In the genomic region with DNA sequence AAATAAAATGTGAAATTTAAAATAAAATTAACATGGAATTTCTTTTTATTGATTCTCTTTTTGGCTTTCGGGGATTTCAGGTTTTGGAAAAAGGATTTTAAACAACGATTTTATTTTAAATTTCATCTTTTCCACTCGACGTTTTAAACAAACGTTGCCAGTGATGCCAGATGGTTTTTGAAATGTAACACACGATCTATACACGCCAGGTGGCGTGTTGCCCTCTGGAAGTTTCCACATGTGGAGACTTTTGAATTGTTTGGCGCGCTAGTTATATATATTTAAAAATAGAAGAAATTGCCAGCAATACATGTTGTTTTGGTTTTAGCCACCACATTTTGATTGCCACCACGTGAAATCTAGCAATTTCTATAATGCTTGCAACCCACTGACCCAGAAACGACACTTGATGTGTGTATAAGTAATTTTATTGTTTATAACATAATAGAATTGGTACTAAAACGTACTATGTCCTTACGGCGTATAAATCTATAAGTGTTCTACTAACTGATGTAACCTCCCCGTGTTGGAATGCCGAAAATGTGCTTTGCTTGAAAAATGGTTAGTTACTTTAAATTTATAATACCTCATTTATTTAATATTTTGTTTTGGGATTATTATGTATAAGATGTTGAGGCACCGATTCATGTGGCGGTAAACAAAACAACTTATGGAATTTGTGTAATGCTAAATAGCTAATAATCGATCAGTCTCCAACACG, we compare ENCODE assay signal across 6 fruit fly cellular contexts.
TF ChIP-seq lines count a peak whose summit lies in the region.

No protein-coding gene starts in this region.

- TF ChIP-seq CTCF in S2 (optimal IDR thresholded peaks at IDR 0.05; lab: Kevin White, UChicago) = peak; percentile 86 to 96
- TF ChIP-seq CTCF in whole organism, embryonic (GFP tag; optimal IDR thresholded peaks at IDR 0.05; lab: Kevin White, UChicago) = peak; percentile 97

TF ChIP-seq in whole organism, adult, 20 proteins besides CTCF, POLR2A, EP300 and RAD21 (continues in another document):
- TF ChIP-seq CG5204 (GFP tag; optimal IDR thresholded peaks at IDR 0.05; lab: Kevin White, UChicago) (no peak), CG12768 (GFP tag; optimal IDR thresholded peaks at IDR 0.05; lab: Kevin White, UChicago) (no peak), CG7045 (GFP tag; optimal IDR thresholded peaks at IDR 0.05; lab: Kevin White, UChicago) (no peak), tj (GFP tag; optimal IDR thresholded peaks at IDR 0.05; lab: Kevin White, UChicago) (no peak), pad (GFP tag; optimal IDR thresholded peaks at IDR 0.05; lab: Kevin White, UChicago) (no peak), cnc (optimal IDR thresholded peaks at IDR 0.05; lab: Kevin White, UChicago) (no peak), CG11617 (GFP tag; optimal IDR thresholded peaks at IDR 0.05; lab: Kevin White, UChicago) (no peak), bab1 (GFP tag; optimal IDR thresholded peaks at IDR 0.05; lab: Kevin White, UChicago) (peak; percentile 60), CG1620 (GFP tag; optimal IDR thresholded peaks at IDR 0.05; lab: Kevin White, UChicago) (peak; percentile 9), Hr96 (GFP tag; optimal IDR thresholded peaks at IDR 0.05; lab: Kevin White, UChicago) (no peak), CG7101 (tag; optimal IDR thresholded peaks at IDR 0.05; lab: Kevin White, UChicago) (no peak), ovo (GFP tag; optimal IDR thresholded peaks at IDR 0.05; lab: Kevin White, UChicago) (peak; percentile 51), CG33017 (tag; optimal IDR thresholded peaks at IDR 0.05; lab: Kevin White, UChicago) (no peak), kay (GFP tag; lab: Kevin White, UChicago; ENCODE audit: borderline replicate concordance) (peak; percentile 91), CG14711 (tag; optimal IDR thresholded peaks at IDR 0.05; lab: Kevin White, UChicago) (no peak), cic (GFP tag; optimal IDR thresholded peaks at IDR 0.05; lab: Kevin White, UChicago) (peak; percentile 13), Mnt (GFP tag; optimal IDR thresholded peaks at IDR 0.05; lab: Kevin White, UChicago) (peak; percentile 11)

TF ChIP-seq in whole organism, embryonic, 481 proteins besides CTCF, POLR2A, EP300 and RAD21 (continues in another document):
- TF ChIP-seq pzg (GFP tag; optimal IDR thresholded peaks at IDR 0.05; lab: Kevin White, UChicago) = peak; percentile 58
- TF ChIP-seq gem (tag; optimal IDR thresholded peaks at IDR 0.05; lab: Kevin White, UChicago) = peak; percentile 12
- no peak for TF ChIP-seq Hr78 (GFP tag; optimal IDR thresholded peaks at IDR 0.05; lab: Kevin White, UChicago)
- no peak for TF ChIP-seq klu (GFP tag; IDR thresholded peaks at IDR 0.05; lab: Robert Waterston, UW)
- TF ChIP-seq CG11695 (GFP tag; IDR thresholded peaks at IDR 0.05; lab: Robert Waterston, UW) = no peak
- peak; percentile 65 for TF ChIP-seq CG3847 (GFP tag; IDR thresholded peaks at IDR 0.05; lab: Robert Waterston, UW)
- TF ChIP-seq Opbp (GFP tag; IDR thresholded peaks at IDR 0.05; lab: Robert Waterston, UW; ENCODE audit: partially characterized antibody) = peak; percentile 47; the same call in 1 of the 3 replicates
- no peak for TF ChIP-seq cas (GFP tag; IDR thresholded peaks at IDR 0.05; lab: Robert Waterston, UW)
- TF ChIP-seq HLH54F (GFP tag; optimal IDR thresholded peaks at IDR 0.05; lab: Kevin White, UChicago) = no peak
- TF ChIP-seq Taf1 (GFP tag; IDR thresholded peaks at IDR 0.05; lab: Robert Waterston, UW) = no peak
- peak; percentile 1 for TF ChIP-seq Fer3 (tag; optimal IDR thresholded peaks at IDR 0.05; lab: Kevin White, UChicago)
- TF ChIP-seq Chrac-16 (GFP tag; optimal IDR thresholded peaks at IDR 0.05; lab: Kevin White, UChicago) = peak; percentile 13
- TF ChIP-seq CG15479 (GFP tag; optimal IDR thresholded peaks at IDR 0.05; lab: Kevin White, UChicago) = no peak
- peak; percentile 21; the same call in 1 of the 3 replicates for TF ChIP-seq CG2199 (GFP tag; IDR thresholded peaks at IDR 0.05; lab: Robert Waterston, UW)
- TF ChIP-seq CG32532 (GFP tag; IDR thresholded peaks at IDR 0.05; lab: Robert Waterston, UW) = peak; percentile 26; the same call in 1 of the 2 replicates
- TF ChIP-seq repo (GFP tag; optimal IDR thresholded peaks at IDR 0.05; lab: Kevin White, UChicago) = no peak

TF ChIP-seq in whole organism, prepupa, 60 proteins besides CTCF, POLR2A, EP300 and RAD21 (continues in another document):
- no peak for TF ChIP-seq eg (GFP tag; IDR thresholded peaks at IDR 0.05; lab: Robert Waterston, UW)
- no peak for TF ChIP-seq CG11294 (GFP tag; IDR thresholded peaks at IDR 0.05; lab: Robert Waterston, UW)
- no peak for TF ChIP-seq CG6163 (GFP tag; IDR thresholded peaks at IDR 0.05; lab: Robert Waterston, UW)
- peak; percentile 4 for TF ChIP-seq Eip78C (GFP tag; lab: Kevin White, UChicago)
- no peak for TF ChIP-seq vri (GFP tag; optimal IDR thresholded peaks at IDR 0.05; lab: Kevin White, UChicago)
- no peak for TF ChIP-seq cyc (GFP tag; optimal IDR thresholded peaks at IDR 0.05; lab: Kevin White, UChicago)
- TF ChIP-seq CG8632 (GFP tag; optimal IDR thresholded peaks at IDR 0.05; lab: Kevin White, UChicago) = no peak
- no peak for TF ChIP-seq CG3032 (tag; optimal IDR thresholded peaks at IDR 0.05; lab: Kevin White, UChicago)
- TF ChIP-seq CG6276 (GFP tag; optimal IDR thresholded peaks at IDR 0.05; lab: Kevin White, UChicago) = no peak
- peak; percentile 35 for TF ChIP-seq CG6808 (GFP tag; optimal IDR thresholded peaks at IDR 0.05; lab: Kevin White, UChicago)
- TF ChIP-seq salr (GFP tag; optimal IDR thresholded peaks at IDR 0.05; lab: Kevin White, UChicago) = no peak
- TF ChIP-seq Smox (GFP tag; optimal IDR thresholded peaks at IDR 0.05; lab: Kevin White, UChicago) = no peak
- no peak for TF ChIP-seq fd59A (GFP tag; optimal IDR thresholded peaks at IDR 0.05; lab: Kevin White, UChicago)
- no peak for TF ChIP-seq dac (GFP tag; optimal IDR thresholded peaks at IDR 0.05; lab: Kevin White, UChicago)
- no peak for TF ChIP-seq ss (GFP tag; optimal IDR thresholded peaks at IDR 0.05; lab: Kevin White, UChicago)
- no peak for TF ChIP-seq Eip93F (GFP tag; optimal IDR thresholded peaks at IDR 0.05; lab: Kevin White, UChicago)
- peak; percentile 55 for TF ChIP-seq svp (GFP tag; lab: Kevin White, UChicago)
- TF ChIP-seq acj6 (GFP tag; optimal IDR thresholded peaks at IDR 0.05; lab: Kevin White, UChicago) = no peak
- TF ChIP-seq CG11762 (GFP tag; optimal IDR thresholded peaks at IDR 0.05; lab: Kevin White, UChicago; ENCODE audit: insufficient read depth) = no peak

TF ChIP-seq in whole organism, pupa, 21 proteins besides CTCF, POLR2A, EP300 and RAD21:
- no peak for TF ChIP-seq rn (GFP tag; IDR thresholded peaks at IDR 0.05; lab: Robert Waterston, UW)
- TF ChIP-seq EcR (GFP tag; optimal IDR thresholded peaks at IDR 0.05; lab: Kevin White, UChicago) = no peak
- TF ChIP-seq CG4496 (GFP tag; IDR thresholded peaks at IDR 0.05; lab: Robert Waterston, UW) = 0 out of 3 replicates have a peak, but pooled peaks have one; percentile 38
- TF ChIP-seq Snoo (tag; optimal IDR thresholded peaks at IDR 0.05; lab: Kevin White, UChicago) = no peak
TF ChIP-seq in whole organism, pupa: peak in this region for 1.

TF ChIP-seq in whole organism, wandering third instar larva, 38 proteins besides CTCF, POLR2A, EP300 and RAD21:
- TF ChIP-seq Myc (optimal IDR thresholded peaks at IDR 0.05; lab: Kevin White, UChicago) (peak; percentile 84), rgr (GFP tag; optimal IDR thresholded peaks at IDR 0.05; lab: Kevin White, UChicago) (no peak), OdsH (GFP tag; optimal IDR thresholded peaks at IDR 0.05; lab: Kevin White, UChicago) (no peak), sage (GFP tag; optimal IDR thresholded peaks at IDR 0.05; lab: Kevin White, UChicago) (peak; percentile 26)
